Fruit fly (Drosophila melanogaster): ENCODE measurements around the gene CG13841.

dm6 chr3R:22763587-22763986, 3.9 kb downstream of the CG13841 start, which contains the start of gene Nepl14:
- no peak for TF ChIP-seq EcR (GFP tag; optimal IDR thresholded peaks at IDR 0.05)
- TF ChIP-seq CG8159 (tag; optimal IDR thresholded peaks at IDR 0.05), result no peak
- TF ChIP-seq CG14655 (GFP tag; optimal IDR thresholded peaks at IDR 0.05), result no peak
- no peak for TF ChIP-seq fd96Ca (GFP tag; IDR thresholded peaks at IDR 0.05)
- no peak for TF ChIP-seq Ets98B (GFP tag; IDR thresholded peaks at IDR 0.05)
- TF ChIP-seq CG34367 (tag; optimal IDR thresholded peaks at IDR 0.05), result no peak
- no peak for TF ChIP-seq D1 (tag; optimal IDR thresholded peaks at IDR 0.05)
- no peak for TF ChIP-seq CG17806 (tag; optimal IDR thresholded peaks at IDR 0.05)
- no peak for TF ChIP-seq Pif1A (GFP tag; optimal IDR thresholded peaks at IDR 0.05)
- TF ChIP-seq CG15710 (tag; optimal IDR thresholded peaks at IDR 0.05), result no peak
- no peak for TF ChIP-seq CG4496 (GFP tag; IDR thresholded peaks at IDR 0.05)
